Fruit fly (Drosophila melanogaster) whole organism, prepupa: ENCODE data around the gene CG17344.

Source experiments
- Blimp-1 ChIP-seq: fragments of 200-800 bp; sonication (Bioruptor generic); optimal IDR thresholded peaks from 3 replicates; lab custom pipeline; 2017; ENCODE audit warnings: missing biosample characterization, missing genetic modification characterization, mild to moderate bottlenecking, moderate library complexity, missing genetic modification reagents
- CG10669 ChIP-seq: fragments of 200-800 bp; sonication (Bioruptor generic); optimal IDR thresholded peaks from 3 replicates; lab custom pipeline; 2018; ENCODE audit warnings: missing biosample characterization, mild to moderate bottlenecking, missing genetic modification characterization, moderate library complexity
- CG11294 ChIP-seq: fragments of 200-800 bp; sonication (Bioruptor generic); IDR thresholded peaks from 2 replicates; pipeline ENCODE4 v1.3.6; 2022; ENCODE audit warnings: missing biosample characterization, missing genetic modification characterization
- CG11762 ChIP-seq: fragments of 200-800 bp; sonication (Bioruptor generic); optimal IDR thresholded peaks from 3 replicates; lab custom pipeline; 2016; ENCODE audit warnings: missing biosample characterization, missing genetic modification characterization; ENCODE audit not compliant: insufficient read depth
- CG15336 ChIP-seq: fragments of 200-800 bp; sonication (Bioruptor generic); IDR thresholded peaks from 2 replicates; pipeline ENCODE4 v1.3.6; 2022; ENCODE audit warnings: missing biosample characterization, missing genetic modification characterization
- CG1621 ChIP-seq: fragments of 200-800 bp; sonication (Bioruptor generic); optimal IDR thresholded peaks from 3 replicates; lab custom pipeline; 2018; ENCODE audit warnings: missing biosample characterization, mild to moderate bottlenecking, missing genetic modification characterization
- CG3032 ChIP-seq: fragments of 200-800 bp; optimal IDR thresholded peaks from 2 replicates; lab custom pipeline; 2019; ENCODE audit warnings: missing biosample characterization, mild to moderate bottlenecking, missing genetic modification characterization, moderate library complexity
- CG31627 ChIP-seq: fragments of 200-800 bp; sonication (Bioruptor generic); optimal IDR thresholded peaks from 3 replicates; lab custom pipeline; 2016; ENCODE audit warnings: missing biosample characterization, missing genetic modification characterization
- CG34406 ChIP-seq: fragments of 200-800 bp; sonication (Bioruptor generic); optimal IDR thresholded peaks from 3 replicates; lab custom pipeline; 2016; ENCODE audit warnings: missing biosample characterization, missing genetic modification characterization
- CG3919 ChIP-seq: fragments of 200-800 bp; sonication (Bioruptor generic); optimal IDR thresholded peaks from 3 replicates; lab custom pipeline; 2016; ENCODE audit warnings: missing biosample characterization, missing genetic modification characterization
- CG4318 ChIP-seq: fragments of 200-800 bp; sonication (Bioruptor generic); optimal IDR thresholded peaks from 3 replicates; lab custom pipeline; 2017; ENCODE audit warnings: missing biosample characterization, mild to moderate bottlenecking, missing genetic modification characterization
- CG6163 ChIP-seq: fragments of 200-800 bp; sonication (Bioruptor generic); IDR thresholded peaks from 3 replicates; pipeline ENCODE4 v1.3.6; 2022; ENCODE audit warnings: missing biosample characterization, missing genetic modification characterization
- CG6808 ChIP-seq: fragments of 200-800 bp; sonication (Bioruptor generic); optimal IDR thresholded peaks from 3 replicates; lab custom pipeline; 2017; ENCODE audit warnings: missing biosample characterization, missing genetic modification characterization, mild to moderate bottlenecking, moderate library complexity, missing genetic modification reagents
- CG6854 ChIP-seq: fragments of 200-800 bp; sonication (Bioruptor generic); optimal IDR thresholded peaks from 2 replicates; lab custom pipeline; 2017; ENCODE audit warnings: missing biosample characterization, mild to moderate bottlenecking, missing genetic modification characterization
- CG7368 ChIP-seq: fragments of 200-800 bp; sonication (Bioruptor generic); optimal IDR thresholded peaks from 3 replicates; lab custom pipeline; 2016; ENCODE audit warnings: missing biosample characterization, missing genetic modification characterization
- CG8119 ChIP-seq: fragments of 200-800 bp; sonication (Bioruptor generic); IDR thresholded peaks from 3 replicates; pipeline ENCODE4 v1.3.6; 2022; ENCODE audit warnings: missing biosample characterization, missing genetic modification characterization
- CG8319 ChIP-seq: fragments of 200-800 bp; sonication (Bioruptor generic); optimal IDR thresholded peaks from 3 replicates; lab custom pipeline; 2016; ENCODE audit warnings: missing biosample characterization, missing genetic modification characterization
- CG8632 ChIP-seq: fragments of 200-800 bp; sonication (Bioruptor generic); optimal IDR thresholded peaks from 3 replicates; lab custom pipeline; 2016; ENCODE audit warnings: missing biosample characterization, missing genetic modification characterization
- Eip78C ChIP-seq: fragments of 200-800 bp; sonication (Bioruptor generic); peaks from one replicate; lab custom pipeline; 2016; ENCODE audit warnings: missing biosample characterization, missing genetic modification characterization
- Ets21C ChIP-seq: fragments of 200-800 bp; sonication (Bioruptor generic); optimal IDR thresholded peaks from 3 replicates; lab custom pipeline; 2016; ENCODE audit warnings: missing biosample characterization, missing genetic modification characterization
- Gug ChIP-seq: fragments of 200-800 bp; sonication (Bioruptor generic); IDR thresholded peaks from 2 replicates; pipeline ENCODE4 v1.3.6; 2022; ENCODE audit warnings: missing biosample characterization, missing genetic modification characterization
- Hr39 ChIP-seq: fragments of 200-800 bp; sonication (Bioruptor generic); optimal IDR thresholded peaks from 2 replicates; lab custom pipeline; 2016; ENCODE audit warnings: missing biosample characterization, missing genetic modification characterization
- Lpt ChIP-seq: fragments of 200-800 bp; sonication (Bioruptor generic); optimal IDR thresholded peaks from 3 replicates; lab custom pipeline; 2016; ENCODE audit warnings: missing biosample characterization, missing genetic modification characterization
- OdsH ChIP-seq: fragments of 200-800 bp; sonication (Bioruptor generic); optimal IDR thresholded peaks from 3 replicates; lab custom pipeline; 2016; ENCODE audit warnings: missing biosample characterization, missing genetic modification characterization
- Smox ChIP-seq: fragments of 200-800 bp; sonication (Bioruptor generic); optimal IDR thresholded peaks from 3 replicates; lab custom pipeline; 2016; ENCODE audit warnings: missing biosample characterization, missing genetic modification characterization
- Sox102F ChIP-seq: fragments of 200-800 bp; sonication (Bioruptor generic); optimal IDR thresholded peaks from 2 replicates; lab custom pipeline; 2016; ENCODE audit warnings: missing biosample characterization, mild to moderate bottlenecking, missing genetic modification characterization
- Sox15 ChIP-seq: fragments of 200-800 bp; sonication (Bioruptor generic); optimal IDR thresholded peaks from 3 replicates; lab custom pipeline; 2016; ENCODE audit warnings: missing biosample characterization, missing genetic modification characterization
- acj6 ChIP-seq: fragments of 200-800 bp; sonication (Bioruptor generic); optimal IDR thresholded peaks from 3 replicates; lab custom pipeline; 2016; ENCODE audit warnings: missing biosample characterization, missing genetic modification characterization
- dsx ChIP-seq: fragments of 200-800 bp; optimal IDR thresholded peaks from 3 replicates; lab custom pipeline; 2019; ENCODE audit warnings: missing biosample characterization, mild to moderate bottlenecking, missing genetic modification characterization, moderate library complexity; ENCODE audit not compliant: poor library complexity, severe bottlenecking
- eg ChIP-seq: fragments of 200-800 bp; sonication (Bioruptor generic); IDR thresholded peaks from 3 replicates; pipeline ENCODE4 v1.3.6; 2022; ENCODE audit warnings: missing biosample characterization, missing genetic modification characterization
- fd59A ChIP-seq: fragments of 200-800 bp; sonication (Bioruptor generic); optimal IDR thresholded peaks from 2 replicates; lab custom pipeline; 2017; ENCODE audit warnings: missing biosample characterization, mild to moderate bottlenecking, missing genetic modification characterization, missing genetic modification reagents
- pdm3 ChIP-seq: fragments of 200-800 bp; sonication (Bioruptor generic); optimal IDR thresholded peaks from 3 replicates; lab custom pipeline; 2016; ENCODE audit warnings: missing biosample characterization, missing genetic modification characterization
- salr ChIP-seq, 2 experiments: fragments of 200-800 bp; sonication (Bioruptor generic); optimal IDR thresholded peaks; 3 replicates each; lab custom pipeline; 2016 to 2018; ENCODE audit warnings: missing biosample characterization in 2 of 2, missing genetic modification characterization in 2 of 2, mild to moderate bottlenecking in 1 of 2
- ss ChIP-seq, 2 experiments: fragments of 200-800 bp; sonication (Bioruptor generic); optimal IDR thresholded peaks; 2 replicates in 1 of 2; 3 replicates in 1 of 2; lab custom pipeline; 2017 to 2018; ENCODE audit warnings: mild to moderate bottlenecking in 2 of 2, missing biosample characterization in 2 of 2, missing genetic modification characterization in 2 of 2, moderate library complexity in 1 of 2
- svp ChIP-seq: fragments of 200-800 bp; sonication (Bioruptor generic); peaks from one replicate; lab custom pipeline; 2016; ENCODE audit warnings: missing biosample characterization, missing genetic modification characterization
- topi ChIP-seq: fragments of 200-800 bp; sonication (Bioruptor generic); optimal IDR thresholded peaks from 3 replicates; lab custom pipeline; 2016; ENCODE audit warnings: missing biosample characterization, missing genetic modification characterization

Gene CG17344

DNA sequence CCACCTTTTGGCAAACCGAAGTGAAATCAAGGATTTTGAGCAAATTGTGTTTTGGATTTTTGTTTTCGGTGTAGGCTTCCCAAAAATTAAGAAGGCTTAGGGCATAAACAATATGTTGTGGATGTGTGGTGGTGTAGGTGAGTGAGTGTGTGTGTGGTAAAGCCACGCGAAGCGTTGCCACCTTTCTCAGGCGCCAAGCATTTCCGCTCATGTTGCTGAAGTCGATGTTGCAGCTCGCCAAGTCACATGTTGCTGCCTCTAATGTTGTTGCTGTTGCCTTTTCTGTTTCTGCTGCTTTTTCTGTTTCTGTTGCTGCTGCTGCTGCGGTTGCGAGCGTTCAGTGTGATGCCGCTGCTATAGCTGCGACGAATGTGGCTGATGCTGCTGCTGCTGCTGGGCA lies 22.1 kb upstream of the CG17344 start:
- TF ChIP-seq OdsH (GFP tag; lab: Kevin White, UChicago) (no peak), Hr39 (no peak), CG1621 (tag; lab: Kevin White, UChicago) (no peak), CG3919 (GFP tag; lab: Kevin White, UChicago) (no peak), Gug (GFP tag; lab: Robert Waterston, UW) (no peak)
- TF ChIP-seq, all 60 proteins: peak for 0

DNA sequence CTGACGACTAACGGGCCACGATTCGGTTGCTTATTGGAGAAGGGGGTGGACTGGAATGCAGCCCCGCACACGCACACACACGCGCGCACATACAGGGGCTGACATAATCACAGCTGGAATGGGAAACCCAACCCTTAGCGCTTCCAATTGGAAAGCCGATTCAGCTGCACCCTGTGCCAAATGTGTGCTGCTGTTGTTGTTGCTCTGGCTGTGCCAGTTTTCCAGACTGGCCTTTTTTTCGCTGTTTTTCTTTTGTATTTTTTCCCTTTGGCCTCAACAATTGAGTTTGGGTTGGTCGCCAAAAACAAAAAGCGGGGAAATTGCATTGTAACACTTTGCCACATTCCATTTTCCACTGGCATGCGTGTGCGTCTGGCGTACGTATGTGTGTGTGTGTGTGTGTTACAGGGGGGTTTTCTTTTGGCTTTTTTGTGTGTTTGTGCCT lies 18.5 kb upstream of the CG17344 start:
- TF ChIP-seq CG31627: no peak
- 0 out of 3 replicates have a peak, but pooled peaks have one; percentile 21 for TF ChIP-seq CG6163 (GFP tag; lab: Robert Waterston, UW)

DNA sequence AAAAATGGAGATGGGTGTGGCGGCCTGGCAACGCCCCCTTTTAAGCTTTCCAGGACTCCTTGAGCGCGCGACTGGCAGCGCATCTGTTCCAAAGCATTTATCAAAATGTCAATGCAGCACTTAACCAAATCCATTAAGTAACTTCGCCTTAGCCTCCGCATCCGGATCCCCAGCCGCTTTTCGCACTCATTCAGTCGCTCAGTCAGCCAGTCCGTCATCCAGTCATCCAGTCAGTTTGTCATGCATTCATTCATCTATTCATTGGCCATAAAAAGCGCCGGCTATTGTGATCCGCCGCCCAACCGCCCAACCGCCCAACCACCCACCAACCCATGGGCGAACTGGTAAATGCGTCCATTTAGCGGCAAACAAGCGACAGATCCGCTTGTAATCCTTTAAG lies 12.9 kb upstream of the CG17344 start:
- TF ChIP-seq eg: no peak
- no peak for TF ChIP-seq fd59A (GFP tag; lab: Kevin White, UChicago)
- TF ChIP-seq dsx (GFP tag; lab: Kevin White, UChicago): no peak
- TF ChIP-seq OdsH (GFP tag; lab: Kevin White, UChicago): no peak
- no peak for TF ChIP-seq CG10669 (GFP tag; lab: Kevin White, UChicago)
- TF ChIP-seq Ets21C (GFP tag; lab: Kevin White, UChicago): no peak
- no peak for TF ChIP-seq Eip78C (GFP tag; lab: Kevin White, UChicago)
- TF ChIP-seq Sox102F (GFP tag; lab: Kevin White, UChicago): no peak
- TF ChIP-seq, all 60 proteins: peak for 0

DNA sequence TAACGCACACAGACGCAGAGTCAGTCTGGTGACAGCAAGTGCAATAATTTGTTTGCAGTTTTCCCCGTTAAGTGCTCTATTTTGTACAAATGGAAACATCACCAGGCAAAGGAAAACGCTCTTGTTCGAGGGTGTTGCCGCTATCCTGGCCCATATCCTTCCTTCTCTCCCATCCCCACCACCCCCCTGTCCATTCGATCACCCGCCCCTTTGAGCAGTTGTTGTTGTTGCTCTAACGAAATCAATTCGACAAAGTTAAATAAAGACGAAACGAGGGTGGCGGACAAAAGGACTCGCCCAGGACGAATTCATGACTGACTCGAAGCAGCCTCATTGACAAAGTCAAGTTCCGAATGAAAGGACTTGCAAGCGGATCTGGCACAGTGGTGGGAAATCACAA lies 12.5 kb upstream of the CG17344 start:
- no peak for TF ChIP-seq svp (GFP tag; lab: Kevin White, UChicago)
- TF ChIP-seq Eip78C (GFP tag; lab: Kevin White, UChicago): no peak
- no peak for TF ChIP-seq OdsH (GFP tag; lab: Kevin White, UChicago)
- TF ChIP-seq salr (GFP tag; optimal IDR thresholded peaks at IDR 0.05; lab: Kevin White, UChicago): no peak
- TF ChIP-seq CG31627: no peak
- no peak for TF ChIP-seq CG11294 (GFP tag; lab: Robert Waterston, UW)
- TF ChIP-seq CG11762 (GFP tag; lab: Kevin White, UChicago): no peak
- TF ChIP-seq CG8319 (GFP tag; lab: Kevin White, UChicago): no peak
- no peak for TF ChIP-seq CG10669 (GFP tag; lab: Kevin White, UChicago)
- no peak for TF ChIP-seq pdm3
- no peak for TF ChIP-seq topi (GFP tag; lab: Kevin White, UChicago)
- no peak for TF ChIP-seq CG3919 (GFP tag; lab: Kevin White, UChicago)
- TF ChIP-seq CG3032 (tag; lab: Kevin White, UChicago): no peak
- TF ChIP-seq Sox102F (GFP tag; lab: Kevin White, UChicago): no peak
- TF ChIP-seq CG8632: no peak
- no peak for TF ChIP-seq ss (GFP tag; optimal IDR thresholded peaks at IDR 0.05; lab: Kevin White, UChicago)
- TF ChIP-seq Gug (GFP tag; lab: Robert Waterston, UW): no peak

DNA sequence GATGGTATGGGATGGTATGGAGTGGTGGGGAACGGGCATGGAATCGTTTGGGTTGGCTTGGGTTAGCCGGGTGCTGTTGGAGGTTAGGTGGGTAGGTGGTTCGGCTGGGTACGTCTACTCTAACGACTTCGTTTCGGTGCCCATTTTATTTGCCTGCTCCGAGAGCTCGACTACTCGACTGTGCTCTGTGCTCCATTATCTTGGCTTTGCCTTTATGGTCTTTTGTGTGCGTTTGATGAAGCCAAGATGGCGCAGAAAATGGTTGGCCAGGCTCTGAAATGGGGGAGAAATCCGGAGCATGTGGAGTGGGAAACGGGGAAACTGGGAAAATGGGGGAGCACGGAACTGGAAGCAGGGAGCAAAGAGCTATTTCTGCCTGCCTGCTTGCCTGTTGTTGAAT lies 8.0 kb upstream of the CG17344 start:
- TF ChIP-seq CG10669 (GFP tag; lab: Kevin White, UChicago) (no peak), CG6163 (GFP tag; lab: Robert Waterston, UW) (no peak), CG8119 (GFP tag; lab: Robert Waterston, UW) (no peak), CG34406 (GFP tag; lab: Kevin White, UChicago) (no peak), acj6 (GFP tag; lab: Kevin White, UChicago) (no peak), Smox (no peak), dsx (GFP tag; lab: Kevin White, UChicago) (no peak), CG3032 (tag; lab: Kevin White, UChicago) (no peak), CG8319 (GFP tag; lab: Kevin White, UChicago) (no peak), CG6808 (no peak), ss (GFP tag; optimal IDR thresholded peaks at IDR 0.05; lab: Kevin White, UChicago) (no peak), Sox15 (GFP tag; lab: Kevin White, UChicago) (no peak), CG4318 (GFP tag; lab: Kevin White, UChicago) (no peak), CG15336 (GFP tag; lab: Robert Waterston, UW) (no peak), Lpt (GFP tag; lab: Kevin White, UChicago) (no peak), Sox102F (GFP tag; lab: Kevin White, UChicago) (no peak), Blimp-1 (no peak), OdsH (GFP tag; lab: Kevin White, UChicago) (no peak), CG7368 (no peak), CG6854 (GFP tag; lab: Kevin White, UChicago) (no peak)
- TF ChIP-seq, all 60 proteins: peak for 0
